Worm (Caenorhabditis elegans): Measurements from ENCODE around the gene C06A8.6.
A peak's percentile ranks its signal among the peaks of the same experiment; 100 is the strongest.

Gene C06A8.6

ce11 chrII:7776715-7777114 is 4.4 kb downstream of the C06A8.6 start:
- TF ChIP-seq nhr-28 (tag; optimal IDR thresholded peaks at IDR 0.05) (peak; percentile 68), hif-1 (tag; optimal IDR thresholded peaks at IDR 0.05) (peak in 1 of 2 experiments; percentile 42), unc-130 (GFP tag; optimal IDR thresholded peaks at IDR 0.05) (no peak), nhr-6 (tag; optimal IDR thresholded peaks at IDR 0.05) (no peak), dmd-6 (GFP tag; IDR thresholded peaks at IDR 0.05) (peak; percentile 64), aha-1 (tag) (peak; percentile 57), ceh-82 (tag; optimal IDR thresholded peaks at IDR 0.05) (no peak), pqm-1 (tag; optimal IDR thresholded peaks at IDR 0.05) (peak; percentile 71), pha-4 (GFP tag; IDR thresholded peaks at IDR 0.05) (0 out of 2 replicates have a peak, but pooled peaks have one; percentile 26), pha-4 (tag; optimal IDR thresholded peaks at IDR 0.05) (no peak), daf-16 (GFP tag; optimal IDR thresholded peaks at IDR 0.05) (no peak), daf-16 (tag; optimal IDR thresholded peaks at IDR 0.05) (peak; percentile 56), lin-39 (tag; optimal IDR thresholded peaks at IDR 0.05) (no peak), mxl-3 (GFP tag; optimal IDR thresholded peaks at IDR 0.05) (peak; percentile 74), unc-62 (GFP tag; optimal IDR thresholded peaks at IDR 0.05 in 1 of 2) (peak in 1 of 2 experiments; percentile 56), unc-62 (tag; optimal IDR thresholded peaks at IDR 0.05) (no peak), dve-1 (tag; optimal IDR thresholded peaks at IDR 0.05; ENCODE audit: insufficient read depth) (peak; percentile 38), lir-3 (tag; optimal IDR thresholded peaks at IDR 0.05) (no peak), ceh-32 (tag; optimal IDR thresholded peaks at IDR 0.05; ENCODE audit: poor library complexity) (no peak), hlh-11 (tag; optimal IDR thresholded peaks at IDR 0.05) (peak; percentile 35), mdl-1 (tag; optimal IDR thresholded peaks at IDR 0.05) (peak in 1 of 2 experiments; percentile 49)

- peak in 1 of 2 experiments; percentile 35 for TF ChIP-seq lsy-2 (tag; optimal IDR thresholded peaks at IDR 0.05)
- TF ChIP-seq nhr-28 (tag; optimal IDR thresholded peaks at IDR 0.05) = peak; percentile 62
- no peak for TF ChIP-seq zip-2 (tag; optimal IDR thresholded peaks at IDR 0.05)
- no peak for TF ChIP-seq ZK337.2 (GFP tag; IDR thresholded peaks at IDR 0.05)
- TF ChIP-seq pqm-1 (tag; optimal IDR thresholded peaks at IDR 0.05) = peak; percentile 83
- TF ChIP-seq nhr-6 (tag; optimal IDR thresholded peaks at IDR 0.05) = peak; percentile 43
- peak; percentile 79 for TF ChIP-seq ama-1 (optimal IDR thresholded peaks at IDR 0.05)
- TF ChIP-seq tra-1 (GFP tag; IDR thresholded peaks at IDR 0.05) = peak; percentile 87
- TF ChIP-seq snpc-4 (tag; optimal IDR thresholded peaks at IDR 0.05) = no peak
- no peak for TF ChIP-seq ceh-44 (GFP tag; IDR thresholded peaks at IDR 0.05)
- peak; percentile 7; the same call in 1 of the 2 replicates for TF ChIP-seq hmg-1.1 (GFP tag; IDR thresholded peaks at IDR 0.05)
- TF ChIP-seq mdl-1 (tag; optimal IDR thresholded peaks at IDR 0.05) = peak in 1 of 2 experiments; percentile 26
- no peak for TF ChIP-seq Y48G9A.11 (GFP tag; IDR thresholded peaks at IDR 0.05)
- no peak for TF ChIP-seq F49E8.2 (tag; optimal IDR thresholded peaks at IDR 0.05; ENCODE audit: borderline replicate concordance)
- TF ChIP-seq nhr-111 (GFP tag; optimal IDR thresholded peaks at IDR 0.05) = no peak
- no peak for TF ChIP-seq zag-1 (tag; optimal IDR thresholded peaks at IDR 0.05)
- no peak for TF ChIP-seq sdz-12 (GFP tag; optimal IDR thresholded peaks at IDR 0.05)
- TF ChIP-seq lin-1 (GFP tag; IDR thresholded peaks at IDR 0.05) = peak; percentile 69; the same call in 1 of the 2 replicates
- peak; percentile 24; the same call in 1 of the 2 replicates for TF ChIP-seq lin-38 (GFP tag; IDR thresholded peaks at IDR 0.05)
- peak; percentile 44 for TF ChIP-seq nhr-102 (tag; optimal IDR thresholded peaks at IDR 0.05)
- peak; percentile 77 for TF ChIP-seq dmd-6 (GFP tag; IDR thresholded peaks at IDR 0.05)
- peak; percentile 11; the same call in 1 of the 2 replicates for TF ChIP-seq T26A8.4 (GFP tag; IDR thresholded peaks at IDR 0.05)
- no peak for TF ChIP-seq unc-62 (GFP tag; optimal IDR thresholded peaks at IDR 0.05 in 1 of 2)
- no peak for TF ChIP-seq unc-62 (tag; optimal IDR thresholded peaks at IDR 0.05)
- TF ChIP-seq lin-13 (GFP tag; optimal IDR thresholded peaks at IDR 0.05) = no peak
- no peak for TF ChIP-seq set-16 (GFP tag; IDR thresholded peaks at IDR 0.05)
- TF ChIP-seq lin-15B (tag; optimal IDR thresholded peaks at IDR 0.05) = no peak
- no peak for TF ChIP-seq daf-16 (GFP tag; optimal IDR thresholded peaks at IDR 0.05)
- peak; percentile 73 for TF ChIP-seq daf-16 (tag; optimal IDR thresholded peaks at IDR 0.05)
- no peak for TF ChIP-seq zip-11 (GFP tag; IDR thresholded peaks at IDR 0.05)
- TF ChIP-seq Y105C5A.15 (GFP tag; IDR thresholded peaks at IDR 0.05) = no peak
- TF ChIP-seq spr-3 (GFP tag; optimal IDR thresholded peaks at IDR 0.05) = no peak
- peak; percentile 17 for TF ChIP-seq mes-2 (tag; optimal IDR thresholded peaks at IDR 0.05; ENCODE audit: poor library complexity, severe bottlenecking)
- TF ChIP-seq dpl-1 (GFP tag; optimal IDR thresholded peaks at IDR 0.05) = peak; percentile 2
- TF ChIP-seq arid-1 (GFP tag; conservative IDR thresholded peaks at IDR 0.05) = no peak
- TF ChIP-seq daf-12 (tag; optimal IDR thresholded peaks at IDR 0.05) = no peak
- TF ChIP-seq hlh-11 (tag; optimal IDR thresholded peaks at IDR 0.05) = peak; percentile 69
Observed at ce11 chrII:7777320-7777978, 5.2 kb downstream of the C06A8.6 start, which contains the start of gene mthf-1. Gene mthf-1 (minus strand): TSS chrII:7777823.

Measured in whole organism, L4 larva.